Worm (Caenorhabditis elegans) whole organism, mixed stage, embryonic: ENCODE results near the gene F29G6.1.
A peak's percentile ranks its signal among the peaks of the same experiment; 100 is the strongest.

Experiments used
- blmp-1 ChIP-seq: fragments of 150-350 bp; optimal IDR thresholded peaks from 2 replicates; lab custom pipeline; 2014; ENCODE audit warnings: missing biosample characterization, missing genetic modification characterization
- ces-1 ChIP-seq: fragments of 150-350 bp; optimal IDR thresholded peaks from 2 replicates; lab custom pipeline; 2014; ENCODE audit warnings: missing biosample characterization, missing genetic modification reagents, missing genetic modification characterization
- ham-2 ChIP-seq: fragments of 200-800 bp; sonication (Bioruptor generic); optimal IDR thresholded peaks from 2 replicates; lab custom pipeline; 2018; ENCODE audit warnings: mild to moderate bottlenecking, missing genetic modification characterization, missing compliant biosample characterization
- lin-13 ChIP-seq: fragments of 150-350 bp; optimal IDR thresholded peaks from 2 replicates; lab custom pipeline; 2014; ENCODE audit warnings: missing biosample characterization, missing genetic modification characterization
- pha-4 ChIP-seq: fragments of 150-350 bp; optimal IDR thresholded peaks from 2 replicates; lab custom pipeline; 2018; ENCODE audit warnings: missing biosample characterization, missing genetic modification reagents, missing genetic modification characterization
- snpc-4 ChIP-seq: fragments of 150-350 bp; optimal IDR thresholded peaks from 2 replicates; lab custom pipeline; 2014; ENCODE audit warnings: missing biosample characterization, missing genetic modification characterization
- tbx-8 ChIP-seq: fragments of 200-800 bp; sonication (Bioruptor generic); optimal IDR thresholded peaks from 2 replicates; lab custom pipeline; 2018; ENCODE audit warnings: mild to moderate bottlenecking, missing genetic modification characterization, moderate library complexity, missing compliant biosample characterization
- unc-62 ChIP-seq: fragments of 150-350 bp; optimal IDR thresholded peaks from 2 replicates; lab custom pipeline; 2014; ENCODE audit warnings: missing biosample characterization, missing genetic modification reagents, missing genetic modification characterization

DNA sequence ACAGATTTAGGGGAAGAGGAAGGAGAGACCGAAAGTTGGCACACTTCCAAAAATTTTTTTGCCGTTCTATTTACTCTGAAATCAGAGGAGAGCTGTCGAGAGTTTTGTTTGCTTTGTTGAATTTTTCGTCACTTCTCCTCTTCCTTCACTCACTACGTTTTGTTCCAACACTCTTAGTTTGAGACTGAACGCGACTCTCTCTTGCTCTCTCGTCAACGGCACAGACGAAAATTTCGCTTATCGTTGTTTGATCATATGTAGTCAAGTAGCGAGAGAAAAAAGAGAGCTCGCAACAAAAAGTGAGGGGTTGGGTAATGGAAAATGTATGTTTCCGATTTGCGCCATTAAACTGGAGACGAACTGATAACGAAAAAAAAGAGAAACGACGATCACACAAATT, 19.4 kb upstream of the F29G6.1 start:
- no peak for TF ChIP-seq ham-2
- no peak for TF ChIP-seq unc-62
- no peak for TF ChIP-seq blmp-1 (tag; lab: Kevin White, UChicago)
- TF ChIP-seq lin-13 (tag; lab: Kevin White, UChicago), result no peak
- no peak for TF ChIP-seq tbx-8 (GFP tag; lab: Kevin White, UChicago)
- peak; percentile 39 for TF ChIP-seq pha-4 (tag; lab: Kevin White, UChicago)
- no peak for TF ChIP-seq snpc-4 (tag; lab: Kevin White, UChicago)
- TF ChIP-seq ces-1 (GFP tag; lab: Kevin White, UChicago), result no peak
